Fruit fly (Drosophila melanogaster) whole organism, embryonic: Measurements from ENCODE around the gene CG7381.

Source experiments
- ATbp ChIP-seq: fragments of 200-800 bp; sonication (Bioruptor generic); optimal IDR thresholded peaks from 2 replicates; lab custom pipeline; 2017; ENCODE audit warnings: missing biosample characterization, mild to moderate bottlenecking, missing genetic modification characterization, missing genetic modification reagents
- Ada2b ChIP-seq: fragments of 200-800 bp; sonication (Bioruptor generic); IDR thresholded peaks from 2 replicates; pipeline ENCODE4 v1.3.6; 2022; ENCODE audit warnings: missing biosample characterization, missing genetic modification characterization
- Atf-2 ChIP-seq: fragments of 200-800 bp; sonication (Bioruptor generic); optimal IDR thresholded peaks from 2 replicates; lab custom pipeline; 2016; ENCODE audit warnings: missing biosample characterization, missing genetic modification characterization
- CG11696 ChIP-seq: fragments of 200-800 bp; sonication (Bioruptor generic); IDR thresholded peaks from 2 replicates; pipeline ENCODE4 v1.3.6; 2022; ENCODE audit warnings: missing biosample characterization, missing genetic modification characterization
- CG12391 ChIP-seq: fragments of 200-800 bp; sonication (Bioruptor generic); optimal IDR thresholded peaks from 3 replicates; lab custom pipeline; 2018; ENCODE audit warnings: missing biosample characterization, mild to moderate bottlenecking, missing genetic modification characterization, moderate library complexity
- CG13287 ChIP-seq: fragments of 200-800 bp; sonication (Bioruptor generic); IDR thresholded peaks from 2 replicates; pipeline ENCODE4 v1.3.6; 2022; ENCODE audit warnings: missing biosample characterization, missing genetic modification characterization; ENCODE audit not compliant: partially characterized antibody
- CG14014 ChIP-seq: fragments of 200-800 bp; sonication (Bioruptor generic); IDR thresholded peaks from 2 replicates; pipeline ENCODE4 v1.3.6; 2022; ENCODE audit warnings: missing biosample characterization, missing genetic modification characterization
- CG14667 ChIP-seq: fragments of 200-800 bp; sonication (Bioruptor generic); IDR thresholded peaks from 2 replicates; pipeline ENCODE4 v1.3.6; 2022; ENCODE audit warnings: missing biosample characterization, missing genetic modification characterization
- CG1647 ChIP-seq: fragments of 200-800 bp; sonication (Bioruptor generic); optimal IDR thresholded peaks from 3 replicates; lab custom pipeline; 2016; ENCODE audit warnings: missing biosample characterization, missing genetic modification characterization
- CG16863 ChIP-seq: fragments of 200-800 bp; sonication (Bioruptor generic); optimal IDR thresholded peaks from 3 replicates; lab custom pipeline; 2016; ENCODE audit warnings: missing biosample characterization, missing genetic modification characterization
- CG17612 ChIP-seq: fragments of 200-800 bp; sonication (Bioruptor generic); IDR thresholded peaks from 2 replicates; pipeline ENCODE4 v1.3.6; 2022; ENCODE audit warnings: missing biosample characterization, missing genetic modification characterization
- CG17802 ChIP-seq: fragments of 200-800 bp; sonication (Bioruptor generic); optimal IDR thresholded peaks from 2 replicates; lab custom pipeline; 2018; ENCODE audit warnings: missing biosample characterization, mild to moderate bottlenecking, missing genetic modification characterization, moderate library complexity
- CG1832 ChIP-seq: fragments of 200-800 bp; sonication (Bioruptor generic); optimal IDR thresholded peaks from 2 replicates; lab custom pipeline; 2017; ENCODE audit warnings: missing biosample characterization, mild to moderate bottlenecking, missing genetic modification characterization, inconsistent platforms
- CG2889 ChIP-seq: fragments of 200-800 bp; sonication (Bioruptor generic); IDR thresholded peaks from 3 replicates; pipeline ENCODE4 v1.3.6; 2022; ENCODE audit warnings: missing biosample characterization, missing genetic modification characterization
- CG31441 ChIP-seq: fragments of 200-800 bp; sonication (Bioruptor generic); IDR thresholded peaks from 2 replicates; pipeline ENCODE4 v1.3.6; 2022; ENCODE audit warnings: missing biosample characterization, missing genetic modification characterization
- CG3838 ChIP-seq: fragments of 200-800 bp; sonication (Bioruptor generic); optimal IDR thresholded peaks from 3 replicates; lab custom pipeline; 2016; ENCODE audit warnings: missing biosample characterization, missing genetic modification characterization
- CG4282 ChIP-seq: fragments of 200-800 bp; sonication (Bioruptor generic); optimal IDR thresholded peaks from 2 replicates; lab custom pipeline; 2016; ENCODE audit warnings: missing biosample characterization, missing genetic modification characterization
- CG4707 ChIP-seq: fragments of 200-800 bp; sonication (Bioruptor generic); optimal IDR thresholded peaks from 2 replicates; lab custom pipeline; 2018; ENCODE audit warnings: missing biosample characterization, mild to moderate bottlenecking, missing genetic modification characterization, moderate library complexity
- CG6683 ChIP-seq: fragments of 200-800 bp; sonication (Bioruptor generic); optimal IDR thresholded peaks from 2 replicates; lab custom pipeline; 2017; ENCODE audit warnings: missing biosample characterization, mild to moderate bottlenecking, missing genetic modification characterization, missing genetic modification reagents
- CG7357 ChIP-seq: fragments of 200-800 bp; sonication (Bioruptor generic); IDR thresholded peaks from 3 replicates; pipeline ENCODE4 v1.3.6; 2022; ENCODE audit warnings: missing biosample characterization, missing genetic modification characterization
- CG7963 ChIP-seq: fragments of 200-800 bp; sonication (Bioruptor generic); IDR thresholded peaks from 3 replicates; pipeline ENCODE4 v1.3.6; 2022; ENCODE audit warnings: missing biosample characterization, missing genetic modification characterization; ENCODE audit not compliant: partially characterized antibody
- CG8944 ChIP-seq: fragments of 200-800 bp; sonication (Bioruptor generic); optimal IDR thresholded peaks from 3 replicates; lab custom pipeline; 2016; ENCODE audit warnings: missing biosample characterization, missing genetic modification characterization
- CG9876 ChIP-seq: fragments of 200-800 bp; sonication (Bioruptor generic); optimal IDR thresholded peaks from 2 replicates; lab custom pipeline; 2016; ENCODE audit warnings: missing biosample characterization, missing genetic modification characterization
- CrebB ChIP-seq: fragments of 200-800 bp; sonication (Bioruptor generic); optimal IDR thresholded peaks from 3 replicates; lab custom pipeline; 2018; ENCODE audit warnings: missing biosample characterization, mild to moderate bottlenecking, missing genetic modification characterization
- Dip2 ChIP-seq: fragments of 200-800 bp; sonication (Bioruptor generic); IDR thresholded peaks from 2 replicates; pipeline ENCODE4 v1.3.6; 2022; ENCODE audit warnings: missing biosample characterization, missing genetic modification characterization
- E2f1 ChIP-seq: fragments of 200-800 bp; sonication (Bioruptor generic); IDR thresholded peaks from 2 replicates; pipeline ENCODE4 v1.3.6; 2022; ENCODE audit warnings: missing biosample characterization, missing genetic modification characterization
- Fer2 ChIP-seq: fragments of 200-800 bp; sonication (Bioruptor generic); optimal IDR thresholded peaks from 2 replicates; lab custom pipeline; 2018; ENCODE audit warnings: missing biosample characterization, mild to moderate bottlenecking, missing genetic modification characterization, moderate library complexity
- HmgD ChIP-seq: fragments of 200-800 bp; sonication (Bioruptor generic); optimal IDR thresholded peaks from 3 replicates; lab custom pipeline; 2016; ENCODE audit warnings: missing biosample characterization, missing genetic modification characterization
- Hr78 ChIP-seq, 2 experiments: fragments of 200-800 bp in 1 of 2; fragments of >200 bp in 1 of 2; sonication (Bioruptor generic) in 1 of 2; optimal IDR thresholded peaks; 2 replicates each; lab custom pipeline; 2017 to 2019; ENCODE audit warnings: missing biosample characterization in 2 of 2, missing genetic modification characterization in 2 of 2, mild to moderate bottlenecking in 1 of 2, moderate library complexity in 1 of 2
- Lim3 ChIP-seq: fragments of 200-800 bp; sonication (Bioruptor generic); IDR thresholded peaks from 2 replicates; pipeline ENCODE4 v1.3.6; 2022; ENCODE audit warnings: missing biosample characterization, missing genetic modification characterization
- NC2β ChIP-seq: fragments of 200-800 bp; sonication (Bioruptor generic); optimal IDR thresholded peaks from 2 replicates; lab custom pipeline; 2016; ENCODE audit warnings: missing biosample characterization, missing genetic modification characterization
- Nf-YB ChIP-seq: fragments of 200-800 bp; sonication (Bioruptor generic); optimal IDR thresholded peaks from 3 replicates; lab custom pipeline; 2019; ENCODE audit warnings: missing biosample characterization, mild to moderate bottlenecking, missing genetic modification characterization, moderate library complexity
- NfI ChIP-seq: fragments of 200-800 bp; sonication (Bioruptor generic); optimal IDR thresholded peaks from 3 replicates; lab custom pipeline; 2018; ENCODE audit warnings: missing biosample characterization, mild to moderate bottlenecking, missing genetic modification characterization, moderate library complexity
- Rx ChIP-seq: fragments of 200-800 bp; sonication (Bioruptor generic); IDR thresholded peaks from 2 replicates; pipeline ENCODE4 v1.3.6; 2022; ENCODE audit warnings: missing biosample characterization, missing genetic modification characterization
- Sox102F ChIP-seq: fragments of 200-800 bp; sonication (Bioruptor generic); optimal IDR thresholded peaks from 2 replicates; lab custom pipeline; 2018; ENCODE audit warnings: missing biosample characterization, mild to moderate bottlenecking, missing genetic modification characterization, moderate library complexity
- az2 ChIP-seq: fragments of 200-800 bp; sonication (Bioruptor generic); optimal IDR thresholded peaks from 3 replicates; lab custom pipeline; 2016; ENCODE audit warnings: missing biosample characterization, missing genetic modification characterization
- chif ChIP-seq, 2 experiments: fragments of 200-800 bp; sonication (Bioruptor generic); optimal IDR thresholded peaks; 3 replicates each; lab custom pipeline; 2016; ENCODE audit warnings: missing biosample characterization in 2 of 2, missing genetic modification characterization in 2 of 2
- chinmo ChIP-seq: fragments of 200-800 bp; sonication (Bioruptor generic); IDR thresholded peaks from 4 replicates; pipeline ENCODE4 v1.3.6; 2022; ENCODE audit warnings: missing biosample characterization, missing genetic modification characterization; ENCODE audit not compliant: partially characterized antibody
- gsb ChIP-seq: fragments of 200-800 bp; sonication (Bioruptor generic); IDR thresholded peaks from 2 replicates; pipeline ENCODE4 v1.3.6; 2022; ENCODE audit warnings: missing biosample characterization, missing genetic modification characterization
- kni ChIP-seq: fragments of 200-800 bp; sonication (Bioruptor generic); optimal IDR thresholded peaks from 3 replicates; lab custom pipeline; 2017; ENCODE audit warnings: mild to moderate bottlenecking, missing biosample characterization, missing genetic modification reagents, missing genetic modification characterization
- lbe ChIP-seq: fragments of 200-800 bp; sonication (Bioruptor generic); optimal IDR thresholded peaks from 2 replicates; lab custom pipeline; 2016; ENCODE audit warnings: missing biosample characterization, mild to moderate bottlenecking, missing genetic modification characterization
- lmd ChIP-seq: fragments of 200-800 bp; sonication (Bioruptor generic); IDR thresholded peaks from 2 replicates; pipeline ENCODE4 v1.3.6; 2022; ENCODE audit warnings: missing biosample characterization, missing genetic modification characterization
- onecut ChIP-seq: fragments of 200-800 bp; sonication (Bioruptor generic); IDR thresholded peaks from 2 replicates; pipeline ENCODE4 v1.3.6; 2022; ENCODE audit warnings: missing biosample characterization, missing genetic modification characterization
- schlank ChIP-seq: fragments of 200-800 bp; sonication (Bioruptor generic); optimal IDR thresholded peaks from 2 replicates; lab custom pipeline; 2018; ENCODE audit warnings: missing biosample characterization, mild to moderate bottlenecking, missing genetic modification characterization
- sob ChIP-seq: fragments of 200-800 bp; sonication (Bioruptor generic); IDR thresholded peaks from 2 replicates; pipeline ENCODE4 v1.3.6; 2022; ENCODE audit warnings: missing biosample characterization, missing genetic modification characterization
- vnd ChIP-seq: fragments of 200-800 bp; sonication (Bioruptor generic); IDR thresholded peaks from 3 replicates; pipeline ENCODE4 v1.3.6; 2022; ENCODE audit warnings: missing biosample characterization, missing genetic modification characterization; ENCODE audit not compliant: partially characterized antibody
- wor ChIP-seq: fragments of 200-800 bp; sonication (Bioruptor generic); IDR thresholded peaks from 2 replicates; pipeline ENCODE4 v1.3.6; 2022; ENCODE audit warnings: missing biosample characterization, missing genetic modification characterization
- yki ChIP-seq: fragments of >200 bp; optimal IDR thresholded peaks from 3 replicates; lab custom pipeline; 2018
- z ChIP-seq: fragments of 200-800 bp; sonication (Bioruptor generic); IDR thresholded peaks from 3 replicates; pipeline ENCODE4 v1.3.6; 2022; ENCODE audit warnings: missing biosample characterization, missing genetic modification characterization

The CG7381 gene

DNA sequence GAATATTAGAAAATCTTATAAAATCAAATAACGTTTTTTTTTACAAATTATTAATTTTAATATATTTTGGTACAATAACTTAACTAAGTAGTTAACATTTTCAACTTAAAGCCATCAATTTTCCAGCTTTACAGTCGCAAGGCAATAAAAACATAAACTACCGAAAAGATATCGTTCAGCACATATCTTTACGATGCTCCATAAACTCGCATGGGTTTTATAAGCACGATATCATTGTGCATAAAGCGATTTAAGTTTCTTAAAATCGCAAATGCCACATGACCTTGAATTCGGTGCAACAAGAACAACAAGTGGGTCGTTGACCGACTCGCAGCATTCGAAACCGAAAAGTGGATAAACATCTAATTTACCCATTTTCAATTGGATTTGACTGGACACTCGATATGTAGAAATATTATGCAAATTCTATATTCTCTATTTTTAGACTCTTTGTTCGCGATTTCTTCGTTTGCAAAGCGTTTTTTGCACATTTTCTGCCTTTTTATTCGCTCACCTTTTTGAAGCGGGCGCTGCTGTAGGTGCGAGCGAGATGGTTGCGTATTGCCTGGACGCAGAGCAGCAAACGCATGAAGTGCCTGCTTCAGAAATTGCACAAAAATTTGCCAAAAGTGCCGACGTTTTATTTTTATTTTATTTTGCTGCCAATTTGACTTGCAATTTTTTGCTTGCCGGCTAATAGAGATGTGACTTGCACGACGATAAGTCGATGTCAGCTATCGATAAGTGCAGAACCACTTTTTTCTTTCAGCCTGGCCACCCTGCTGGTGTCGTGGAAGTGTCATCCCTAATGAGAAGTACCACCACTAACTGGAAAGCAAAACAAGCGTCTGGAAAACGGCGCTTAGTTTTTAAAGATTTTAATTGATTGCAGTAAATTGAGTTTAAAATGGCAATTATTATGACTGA is 16.1 kb downstream of the CG7381 start, which contains the start of gene Spc25 (continued):
- no peak for TF ChIP-seq Nf-YB (GFP tag; lab: Kevin White, UChicago)
- no peak for TF ChIP-seq CG1832
- no peak for TF ChIP-seq z (GFP tag; lab: Robert Waterston, UW)
- peak; percentile 25; the same call in 1 of the 2 replicates for TF ChIP-seq CG17612
- peak; percentile 51 for TF ChIP-seq CG12391 (tag; lab: Kevin White, UChicago)
- TF ChIP-seq gsb (GFP tag; lab: Robert Waterston, UW) = no peak
- TF ChIP-seq CG9876 (GFP tag; lab: Kevin White, UChicago) = peak; percentile 58
- TF ChIP-seq NC2β (GFP tag; lab: Kevin White, UChicago) = peak; percentile 24
- TF ChIP-seq E2f1 (GFP tag; lab: Robert Waterston, UW) = no peak
- TF ChIP-seq CG14014 (GFP tag; lab: Robert Waterston, UW) = 0 out of 2 replicates have a peak, but pooled peaks have one; percentile 20
- no peak for TF ChIP-seq kni
- peak; percentile 52 for TF ChIP-seq CG16863 (GFP tag; lab: Kevin White, UChicago)
- no peak for TF ChIP-seq lbe (GFP tag; lab: Kevin White, UChicago)
- peak; percentile 52 for TF ChIP-seq az2 (GFP tag; lab: Kevin White, UChicago)
- peak; percentile 82 for TF ChIP-seq HmgD (GFP tag; lab: Kevin White, UChicago)
- no peak for TF ChIP-seq CrebB
- no peak for TF ChIP-seq NfI (GFP tag; lab: Kevin White, UChicago)
- TF ChIP-seq CG1647 (GFP tag; lab: Kevin White, UChicago) = no peak
- no peak for TF ChIP-seq Lim3 (GFP tag; lab: Robert Waterston, UW)
- no peak for TF ChIP-seq CG31441 (GFP tag; lab: Robert Waterston, UW)
- TF ChIP-seq Ada2b (GFP tag; lab: Robert Waterston, UW) = no peak
- peak; percentile 59 for TF ChIP-seq CG8944
- peak; percentile 31; the same call in 1 of the 2 replicates for TF ChIP-seq lmd
- TF ChIP-seq Atf-2 (GFP tag; lab: Kevin White, UChicago) = peak; percentile 46
- peak; percentile 66; the same call in 1 of the 2 replicates for TF ChIP-seq sob (GFP tag; lab: Robert Waterston, UW)
- TF ChIP-seq CG2889 (GFP tag; lab: Robert Waterston, UW) = no peak
- TF ChIP-seq Hr78 (GFP tag; optimal IDR thresholded peaks at IDR 0.05; lab: Kevin White, UChicago) = no peak
- no peak for TF ChIP-seq CG4707
- peak; percentile 97 for TF ChIP-seq CG13287 (GFP tag; lab: Robert Waterston, UW)
- TF ChIP-seq yki = no peak
- TF ChIP-seq CG3838 (GFP tag; lab: Kevin White, UChicago) = no peak
- TF ChIP-seq CG6683 (GFP tag; lab: Kevin White, UChicago) = no peak
- TF ChIP-seq Fer2 (tag; lab: Kevin White, UChicago) = no peak
- TF ChIP-seq schlank (tag; lab: Kevin White, UChicago) = no peak
- TF ChIP-seq CG11696 = no peak
- peak; percentile 10 for TF ChIP-seq Sox102F
- no peak for TF ChIP-seq Rx (GFP tag; lab: Robert Waterston, UW)
- TF ChIP-seq CG14667 = 0 out of 2 replicates have a peak, but pooled peaks have one; percentile 4
- no peak for TF ChIP-seq wor (GFP tag; lab: Robert Waterston, UW)
- peak; percentile 75; the same call in 1 of the 4 replicates for TF ChIP-seq chinmo
- TF ChIP-seq CG7963 = peak; percentile 87
- TF ChIP-seq CG4282 (GFP tag; lab: Kevin White, UChicago) = peak; percentile 23
- TF ChIP-seq onecut = no peak; the same call in 1 of the 2 replicates
- TF ChIP-seq chif (GFP tag; optimal IDR thresholded peaks at IDR 0.05; lab: Kevin White, UChicago) = peak in 1 of 2 experiments; percentile 56
- no peak for TF ChIP-seq CG17802 (tag; lab: Kevin White, UChicago)
- peak; percentile 87 for TF ChIP-seq vnd
- TF ChIP-seq ATbp = no peak
- no peak for TF ChIP-seq Dip2
- no peak for TF ChIP-seq CG7357
